Worm (Caenorhabditis elegans) whole organism, L1 larva: ENCODE results near the gene W03D2.9.

Experiments used
- C04F5.9 ChIP-seq: sonication (generic microtip); optimal IDR thresholded peaks from 2 replicates; lab custom pipeline; 2016; ENCODE audit warnings: missing genetic modification characterization, missing compliant biosample characterization
- C34B4.2 ChIP-seq: sonication (generic microtip); optimal IDR thresholded peaks from 2 replicates; lab custom pipeline; 2017; ENCODE audit warnings: mild to moderate bottlenecking, missing genetic modification characterization, missing compliant biosample characterization
- F16B12.6 ChIP-seq: fragments of 150-350 bp; optimal IDR thresholded peaks from 2 replicates; lab custom pipeline; 2014; ENCODE audit warnings: missing biosample characterization, missing genetic modification characterization
- Y116A8C.19 ChIP-seq: sonication (generic microtip); optimal IDR thresholded peaks from 2 replicates; lab custom pipeline; 2016; ENCODE audit warnings: missing compliant biosample characterization, missing genetic modification characterization, borderline replicate concordance
- alr-1 ChIP-seq: fragments of 200-800 bp; sonication (Bioruptor generic); optimal IDR thresholded peaks from 2 replicates; lab custom pipeline; 2018; ENCODE audit warnings: borderline replicate concordance, mild to moderate bottlenecking, missing genetic modification characterization, missing compliant biosample characterization
- ama-1 ChIP-seq: fragments of 150-350 bp; optimal IDR thresholded peaks from 2 replicates; lab custom pipeline; 2014
- blmp-1 ChIP-seq: fragments of 150-350 bp; optimal IDR thresholded peaks from 2 replicates; lab custom pipeline; 2014; ENCODE audit warnings: missing biosample characterization, missing genetic modification characterization
- ceh-82 ChIP-seq, 3 experiments: fragments of 150-350 bp in 1 of 3; sonication (generic microtip) in 2 of 3; optimal IDR thresholded peaks; 2 replicates each; lab custom pipeline; 2014 to 2017; ENCODE audit warnings: missing biosample characterization in 3 of 3, missing genetic modification characterization in 3 of 3
- ceh-90 ChIP-seq: sonication (generic microtip); optimal IDR thresholded peaks from 2 replicates; lab custom pipeline; 2016; ENCODE audit warnings: missing genetic modification characterization, missing compliant biosample characterization
- ces-1 ChIP-seq: fragments of 150-350 bp; optimal IDR thresholded peaks from 2 replicates; lab custom pipeline; 2014; ENCODE audit warnings: missing biosample characterization, missing genetic modification reagents, missing genetic modification characterization
- dpl-1 ChIP-seq, 3 experiments: fragments of 150-350 bp in 2 of 3; sonication (generic microtip) in 1 of 3; optimal IDR thresholded peaks; 2 replicates each; lab custom pipeline; 2014 to 2017; ENCODE audit warnings: missing biosample characterization in 3 of 3, missing genetic modification characterization in 3 of 3, missing genetic modification reagents in 3 of 3
- dsc-1 ChIP-seq: sonication (generic microtip); optimal IDR thresholded peaks from 2 replicates; lab custom pipeline; 2016; ENCODE audit warnings: mild to moderate bottlenecking, missing genetic modification characterization, missing compliant biosample characterization
- efl-1 ChIP-seq, 4 experiments: fragments of 150-350 bp; optimal IDR thresholded peaks in 3 of 4; peaks in 1 of 4; 1 replicate in 1 of 4; 2 replicates in 3 of 4; lab custom pipeline; 2014; ENCODE audit warnings: missing biosample characterization in 2 of 4, missing genetic modification characterization in 2 of 4, missing genetic modification reagents in 2 of 4
- efl-3 ChIP-seq: fragments of 200-800 bp; sonication (Bioruptor generic); optimal IDR thresholded peaks from 2 replicates; lab custom pipeline; 2018; ENCODE audit warnings: mild to moderate bottlenecking, missing genetic modification characterization, missing compliant biosample characterization
- egl-13 ChIP-seq: sonication (generic microtip); optimal IDR thresholded peaks from 2 replicates; lab custom pipeline; 2016; ENCODE audit warnings: missing genotype, missing genetic modification reagents, missing genetic modification characterization, missing compliant biosample characterization
- elt-2 ChIP-seq: sonication (generic microtip); optimal IDR thresholded peaks from 2 replicates; lab custom pipeline; 2016; ENCODE audit warnings: missing genetic modification characterization, mild to moderate bottlenecking, inconsistent platforms, missing compliant biosample characterization, missing genetic modification reagents
- elt-3 ChIP-seq, 6 experiments: fragments of 150-350 bp in 1 of 6; sonication (generic microtip); optimal IDR thresholded peaks; 2 replicates each; lab custom pipeline; 2017 to 2018; ENCODE audit warnings: missing biosample characterization in 6 of 6, missing genetic modification characterization in 6 of 6, inconsistent platforms in 1 of 6
- fkh-8 ChIP-seq: sonication (generic microtip); optimal IDR thresholded peaks from 2 replicates; lab custom pipeline; 2016; ENCODE audit warnings: mild to moderate bottlenecking, missing genetic modification characterization, missing compliant biosample characterization
- fos-1 ChIP-seq: fragments of 150-350 bp; optimal IDR thresholded peaks from 2 replicates; lab custom pipeline; 2014; ENCODE audit warnings: missing biosample characterization, missing genetic modification characterization
- grh-1 ChIP-seq: fragments of 200-800 bp; sonication (Bioruptor generic); IDR thresholded peaks from 2 replicates; pipeline ENCODE4 v1.3.6; 2022; ENCODE audit warnings: missing genetic modification reagents, missing genetic modification characterization, missing compliant biosample characterization
- hlh-17 ChIP-seq: fragments of 200-800 bp; sonication (Bioruptor generic); optimal IDR thresholded peaks from 2 replicates; lab custom pipeline; 2018; ENCODE audit warnings: missing genetic modification characterization, mild to moderate bottlenecking, missing compliant biosample characterization, moderate library complexity, borderline replicate concordance
- hpl-2 ChIP-seq: fragments of 150-350 bp; optimal IDR thresholded peaks from 2 replicates; lab custom pipeline; 2014; ENCODE audit warnings: missing biosample characterization, missing genetic modification reagents, missing genetic modification characterization
- irx-1 ChIP-seq: sonication (generic microtip); optimal IDR thresholded peaks from 2 replicates; lab custom pipeline; 2016; ENCODE audit warnings: missing genetic modification characterization, missing compliant biosample characterization
- jun-1 ChIP-seq: fragments of 150-350 bp; optimal IDR thresholded peaks from 2 replicates; lab custom pipeline; 2014; ENCODE audit warnings: missing biosample characterization, missing genetic modification reagents, missing genetic modification characterization
- lin-13 ChIP-seq: fragments of 150-350 bp; optimal IDR thresholded peaks from 2 replicates; lab custom pipeline; 2014; ENCODE audit warnings: missing biosample characterization, missing genetic modification reagents, missing genetic modification characterization
- lin-35 ChIP-seq, 2 experiments: fragments of 150-350 bp; optimal IDR thresholded peaks; 2 replicates each; lab custom pipeline; 2014; ENCODE audit warnings: missing biosample characterization in 2 of 2, missing genetic modification characterization in 2 of 2, missing genetic modification reagents in 2 of 2
- lin-39 ChIP-seq: fragments of 150-350 bp; optimal IDR thresholded peaks from 2 replicates; lab custom pipeline; 2014; ENCODE audit warnings: missing biosample characterization, missing genetic modification reagents, missing genetic modification characterization
- lir-3 ChIP-seq: sonication (generic microtip); optimal IDR thresholded peaks from 2 replicates; lab custom pipeline; 2016; ENCODE audit warnings: mild to moderate bottlenecking, missing genetic modification characterization, moderate library complexity, missing compliant biosample characterization; ENCODE audit not compliant: poor library complexity
- lsy-2 ChIP-seq, 2 experiments: fragments of 150-350 bp; optimal IDR thresholded peaks; 2 replicates each; lab custom pipeline; 2014; ENCODE audit warnings: missing biosample characterization in 2 of 2, missing genetic modification characterization in 2 of 2
- mdl-1 ChIP-seq, 2 experiments: fragments of 150-350 bp; optimal IDR thresholded peaks; 2 replicates each; lab custom pipeline; 2014 to 2017; ENCODE audit warnings: missing biosample characterization in 2 of 2, missing genetic modification characterization in 2 of 2, inconsistent platforms in 1 of 2
- nhr-11 ChIP-seq: fragments of 150-350 bp; optimal IDR thresholded peaks from 2 replicates; lab custom pipeline; 2014; ENCODE audit warnings: missing biosample characterization, missing genetic modification characterization
- nhr-237 ChIP-seq: fragments of 150-350 bp; optimal IDR thresholded peaks from 2 replicates; lab custom pipeline; 2014; ENCODE audit warnings: missing biosample characterization, missing genetic modification characterization
- nhr-47 ChIP-seq: sonication (generic microtip); optimal IDR thresholded peaks from 2 replicates; lab custom pipeline; 2016; ENCODE audit warnings: mild to moderate bottlenecking, missing genetic modification characterization, moderate library complexity, missing compliant biosample characterization
- nhr-85 ChIP-seq: sonication (generic microtip); peaks from one replicate; lab custom pipeline; 2016; ENCODE audit warnings: missing genetic modification characterization, inconsistent platforms, missing compliant biosample characterization
- pax-3 ChIP-seq: fragments of 200-800 bp; sonication (Bioruptor generic); optimal IDR thresholded peaks from 2 replicates; lab custom pipeline; 2018; ENCODE audit warnings: mild to moderate bottlenecking, missing genetic modification characterization, moderate library complexity, missing compliant biosample characterization
- pqm-1 ChIP-seq: sonication (generic microtip); optimal IDR thresholded peaks from 3 replicates; lab custom pipeline; 2017; ENCODE audit warnings: missing biosample characterization, missing genetic modification characterization
- rnt-1 ChIP-seq: sonication (generic microtip); optimal IDR thresholded peaks from 2 replicates; lab custom pipeline; 2016; ENCODE audit warnings: mild to moderate bottlenecking, missing genetic modification characterization, moderate library complexity, missing compliant biosample characterization
- snu-23 ChIP-seq: sonication (generic microtip); optimal IDR thresholded peaks from 2 replicates; lab custom pipeline; 2016; ENCODE audit warnings: missing genetic modification characterization, missing compliant biosample characterization
- sox-4 ChIP-seq: sonication (generic microtip); optimal IDR thresholded peaks from 2 replicates; lab custom pipeline; 2016; ENCODE audit warnings: missing genetic modification characterization, missing compliant biosample characterization
- sptf-1 ChIP-seq: fragments of 150-350 bp; optimal IDR thresholded peaks from 2 replicates; lab custom pipeline; 2014; ENCODE audit warnings: missing biosample characterization, missing genetic modification characterization
- sup-37 ChIP-seq: fragments of 200-800 bp; sonication (Bioruptor generic); optimal IDR thresholded peaks from 2 replicates; lab custom pipeline; 2018; ENCODE audit warnings: mild to moderate bottlenecking, missing genetic modification characterization, missing compliant biosample characterization
- swsn-7 ChIP-seq: sonication (generic microtip); optimal IDR thresholded peaks from 2 replicates; lab custom pipeline; 2016; ENCODE audit warnings: missing genetic modification characterization, missing compliant biosample characterization
- unc-130 ChIP-seq: fragments of 150-350 bp; optimal IDR thresholded peaks from 2 replicates; lab custom pipeline; 2017; ENCODE audit warnings: missing biosample characterization, missing genetic modification characterization, inconsistent platforms
- unc-62 ChIP-seq: fragments of 150-350 bp; optimal IDR thresholded peaks from 2 replicates; lab custom pipeline; 2014; ENCODE audit warnings: missing biosample characterization, missing genetic modification reagents, missing genetic modification characterization
- unc-86 ChIP-seq: sonication (generic microtip); optimal IDR thresholded peaks from 2 replicates; lab custom pipeline; 2016; ENCODE audit warnings: missing genetic modification characterization, missing compliant biosample characterization
- xbp-1 ChIP-seq: sonication (generic microtip); optimal IDR thresholded peaks from 2 replicates; lab custom pipeline; 2016; ENCODE audit warnings: missing genetic modification characterization, missing compliant biosample characterization
- zag-1 ChIP-seq: fragments of 150-350 bp; optimal IDR thresholded peaks from 2 replicates; lab custom pipeline; 2014; ENCODE audit warnings: missing biosample characterization, missing genetic modification characterization
- zip-4 ChIP-seq: fragments of 200-800 bp; sonication (Bioruptor generic); optimal IDR thresholded peaks from 2 replicates; lab custom pipeline; 2018; ENCODE audit warnings: mild to moderate bottlenecking, missing genetic modification characterization, moderate library complexity, missing compliant biosample characterization
- ztf-11 ChIP-seq, 2 experiments: sonication (generic microtip); optimal IDR thresholded peaks; 2 replicates each; lab custom pipeline; 2016 to 2017; ENCODE audit warnings: missing genetic modification characterization in 2 of 2, missing biosample characterization in 1 of 2, missing compliant biosample characterization in 1 of 2
- ztf-4 ChIP-seq: fragments of 150-350 bp; optimal IDR thresholded peaks from 2 replicates; lab custom pipeline; 2014; ENCODE audit warnings: missing biosample characterization, missing genetic modification characterization

The W03D2.9 gene

ce11 chrIV:4030917-4031599 lies 43.5 kb downstream of the W03D2.9 start (continued):
- TF ChIP-seq nhr-11 (no peak), snu-23 (GFP tag; lab: Kevin White, UChicago) (peak; percentile 76), rnt-1 (tag; lab: Kevin White, UChicago) (peak; percentile 35), mdl-1 (tag; optimal IDR thresholded peaks at IDR 0.05; lab: Kevin White, UChicago) (peak in 1 of 2 experiments; percentile 43), swsn-7 (no peak), alr-1 (tag; lab: Kevin White, UChicago) (no peak), fos-1 (tag; lab: Kevin White, UChicago) (no peak), lir-3 (no peak), C34B4.2 (tag; lab: Kevin White, UChicago) (no peak), unc-130 (tag; lab: Kevin White, UChicago) (no peak), sox-4 (no peak), ceh-82 (tag; optimal IDR thresholded peaks at IDR 0.05; lab: Kevin White, UChicago) (peak in 1 of 3 experiments; percentile 6), unc-86 (tag; lab: Kevin White, UChicago) (no peak), sptf-1 (tag; lab: Kevin White, UChicago) (no peak), ces-1 (no peak), lin-39 (tag; lab: Kevin White, UChicago) (no peak), pqm-1 (tag; lab: Kevin White, UChicago) (no peak), F16B12.6 (tag; lab: Kevin White, UChicago) (no peak), nhr-85 (tag; lab: Kevin White, UChicago) (peak; percentile 96), lsy-2 (tag; optimal IDR thresholded peaks at IDR 0.05; lab: Kevin White, UChicago) (peak in 1 of 2 experiments; percentile 49), lin-13 (peak; percentile 72), ceh-90 (tag; lab: Kevin White, UChicago) (no peak), zip-4 (GFP tag; lab: Kevin White, UChicago) (no peak), jun-1 (tag; lab: Kevin White, UChicago) (no peak), unc-62 (GFP tag; lab: Kevin White, UChicago) (no peak), efl-3 (GFP tag; lab: Kevin White, UChicago) (no peak), hpl-2 (GFP tag; lab: Kevin White, UChicago) (no peak), grh-1 (GFP tag; lab: Robert Waterston, UW) (peak; percentile 38; the same call in 1 of the 2 replicates), fkh-8 (tag; lab: Kevin White, UChicago) (no peak), pax-3 (tag; lab: Kevin White, UChicago) (no peak), dpl-1 (GFP tag; optimal IDR thresholded peaks at IDR 0.05; lab: Kevin White, UChicago) (peak; percentile 69 to 80 (median 75)), hlh-17 (GFP tag; lab: Kevin White, UChicago) (no peak), Y116A8C.19 (tag; lab: Kevin White, UChicago) (no peak), efl-1 (optimal IDR thresholded peaks at IDR 0.05; lab: Kevin White, UChicago) (peak in 1 of 2 experiments; percentile 77), efl-1 (GFP tag; optimal IDR thresholded peaks at IDR 0.05 in 1 of 2; lab: Kevin White, UChicago) (peak; percentile 74 to 98)

- TF ChIP-seq sup-37: no peak
- no peak for TF ChIP-seq dsc-1 (tag; lab: Kevin White, UChicago)
- peak in 1 of 2 experiments; percentile 44 for TF ChIP-seq lin-35 (GFP tag; optimal IDR thresholded peaks at IDR 0.05; lab: Kevin White, UChicago)
- TF ChIP-seq xbp-1 (tag; lab: Kevin White, UChicago): no peak
- TF ChIP-seq grh-1 (GFP tag; lab: Robert Waterston, UW): no peak
- TF ChIP-seq efl-1 (optimal IDR thresholded peaks at IDR 0.05; lab: Kevin White, UChicago): no peak
- peak in 1 of 2 experiments; percentile 50 for TF ChIP-seq efl-1 (GFP tag; optimal IDR thresholded peaks at IDR 0.05 in 1 of 2; lab: Kevin White, UChicago)
- no peak for TF ChIP-seq zag-1 (tag; lab: Kevin White, UChicago)
- no peak for TF ChIP-seq ceh-90 (tag; lab: Kevin White, UChicago)
- TF ChIP-seq pqm-1 (tag; lab: Kevin White, UChicago): no peak
- TF ChIP-seq nhr-47 (tag; lab: Kevin White, UChicago): no peak
- no peak for TF ChIP-seq nhr-11
- no peak for TF ChIP-seq lsy-2 (tag; optimal IDR thresholded peaks at IDR 0.05; lab: Kevin White, UChicago)
- no peak for TF ChIP-seq nhr-237
- TF ChIP-seq egl-13: no peak
- no peak for TF ChIP-seq ztf-4 (tag; lab: Kevin White, UChicago)
- no peak for TF ChIP-seq ztf-11 (tag; optimal IDR thresholded peaks at IDR 0.05; lab: Kevin White, UChicago)
- TF ChIP-seq ama-1 (lab: Kevin White, UChicago): no peak
- TF ChIP-seq C04F5.9 (tag; lab: Kevin White, UChicago): no peak
- no peak for TF ChIP-seq irx-1 (tag; lab: Kevin White, UChicago)
- peak in 1 of 6 experiments; percentile 27 for TF ChIP-seq elt-3 (tag; optimal IDR thresholded peaks at IDR 0.05; lab: Kevin White, UChicago)
- peak; percentile 57 for TF ChIP-seq blmp-1 (tag; lab: Kevin White, UChicago)
- TF ChIP-seq elt-2 (tag; lab: Kevin White, UChicago): peak; percentile 63
Observed at ce11 chrIV:4029288-4029687, 45.2 kb downstream of the W03D2.9 start.
